Worm (Caenorhabditis elegans) whole organism, early embryonic: ENCODE measurements around the gene F35H8.2.

Experiments
- B0310.2 ChIP-seq: sonication (generic microtip); optimal IDR thresholded peaks from 2 replicates; lab custom pipeline; 2016; ENCODE audit warnings: mild to moderate bottlenecking, missing genetic modification characterization, missing compliant biosample characterization
- ama-1 ChIP-seq: fragments of 150-350 bp; optimal IDR thresholded peaks from 2 replicates; lab custom pipeline; 2014
- ceh-13 ChIP-seq: fragments of 200-800 bp; sonication (Bioruptor generic); optimal IDR thresholded peaks from 2 replicates; lab custom pipeline; 2018; ENCODE audit warnings: mild to moderate bottlenecking, missing genetic modification characterization, missing compliant biosample characterization
- ets-7 ChIP-seq: sonication (generic microtip); optimal IDR thresholded peaks from 2 replicates; lab custom pipeline; 2016; ENCODE audit warnings: missing genotype, missing genetic modification characterization, missing compliant biosample characterization
- flt-1 ChIP-seq: fragments of 200-800 bp; sonication (Bioruptor generic); IDR thresholded peaks from 2 replicates; pipeline ENCODE4 v1.3.6; 2022; ENCODE audit warnings: missing genetic modification characterization, missing compliant biosample characterization
- hmbx-1 ChIP-seq: sonication (generic microtip); optimal IDR thresholded peaks from 2 replicates; lab custom pipeline; 2016; ENCODE audit warnings: mild to moderate bottlenecking, missing genetic modification characterization, missing compliant biosample characterization
- hmg-4 ChIP-seq: fragments of 200-800 bp; sonication (Bioruptor generic); optimal IDR thresholded peaks from 2 replicates; lab custom pipeline; 2018; ENCODE audit warnings: mild to moderate bottlenecking, missing genetic modification characterization, missing compliant biosample characterization
- hnd-1 ChIP-seq: sonication (generic microtip); optimal IDR thresholded peaks from 2 replicates; lab custom pipeline; 2016; ENCODE audit warnings: missing genetic modification characterization, missing compliant biosample characterization
- pes-1 ChIP-seq: fragments of 200-800 bp; sonication (Bioruptor generic); IDR thresholded peaks from 2 replicates; pipeline ENCODE4 v1.3.6; 2022; ENCODE audit warnings: missing genetic modification reagents, missing genetic modification characterization, missing compliant biosample characterization
- sea-1 ChIP-seq: fragments of 200-800 bp; sonication (Bioruptor generic); conservative IDR thresholded peaks from 2 replicates; pipeline ENCODE4 v1.3.6; 2022; ENCODE audit warnings: missing genetic modification characterization, missing compliant biosample characterization
- tbx-11 ChIP-seq: fragments of 200-800 bp; sonication (Bioruptor generic); IDR thresholded peaks from 2 replicates; pipeline ENCODE4 v1.3.6; 2022; ENCODE audit warnings: missing genetic modification characterization, missing compliant biosample characterization
- tbx-37 ChIP-seq: fragments of 200-800 bp; sonication (Bioruptor generic); conservative IDR thresholded peaks from 2 replicates; pipeline ENCODE4 v1.3.6; 2022; ENCODE audit warnings: missing genetic modification reagents, missing genetic modification characterization, missing compliant biosample characterization
- tra-4 ChIP-seq: sonication (generic microtip); optimal IDR thresholded peaks from 2 replicates; lab custom pipeline; 2017; ENCODE audit warnings: missing genetic modification characterization, missing compliant biosample characterization

DNA sequence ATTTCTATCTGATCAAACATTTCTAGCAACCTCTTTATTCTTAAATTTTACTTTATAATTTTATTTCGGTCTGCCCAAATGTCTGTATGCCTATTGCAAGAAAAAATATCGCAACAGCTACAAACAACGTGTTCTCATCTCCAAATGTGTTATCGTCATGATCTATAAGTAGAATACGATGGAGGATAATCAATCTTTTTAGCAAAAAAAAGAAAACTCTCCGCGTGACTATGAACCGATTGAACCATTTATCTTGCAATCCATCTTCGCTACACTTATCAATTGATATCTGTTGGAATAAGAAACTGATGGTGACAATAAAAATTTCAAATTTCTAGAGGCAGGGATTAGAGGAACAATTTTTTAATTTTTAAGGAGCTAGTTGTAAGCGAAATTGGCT, 50.7 kb downstream of the F35H8.2 start:
- TF ChIP-seq ets-7 (tag; lab: Kevin White, UChicago): no peak
- TF ChIP-seq tra-4: no peak
- TF ChIP-seq hmg-4 (GFP tag; lab: Kevin White, UChicago): no peak
- TF ChIP-seq ama-1: no peak
- no peak for TF ChIP-seq pes-1 (GFP tag; lab: Robert Waterston, UW)
- TF ChIP-seq hmbx-1 (tag; lab: Kevin White, UChicago): no peak
- no peak for TF ChIP-seq sea-1 (GFP tag; lab: Robert Waterston, UW)
- no peak for TF ChIP-seq tbx-37 (GFP tag; lab: Robert Waterston, UW)
- TF ChIP-seq flt-1 (GFP tag; lab: Robert Waterston, UW): no peak
- no peak for TF ChIP-seq ceh-13 (GFP tag; lab: Kevin White, UChicago)
- TF ChIP-seq tbx-11 (GFP tag; lab: Robert Waterston, UW): no peak
- no peak for TF ChIP-seq hnd-1 (tag; lab: Kevin White, UChicago)
- TF ChIP-seq B0310.2 (tag; lab: Kevin White, UChicago): no peak
